Worm (Caenorhabditis elegans): ENCODE data around the gene lips-10.

- no peak for TF ChIP-seq elt-1 (tag; optimal IDR thresholded peaks at IDR 0.05)
- no peak for TF ChIP-seq nfya-1 (tag; optimal IDR thresholded peaks at IDR 0.05; ENCODE audit: insufficient read depth)
- TF ChIP-seq mml-1 (tag; optimal IDR thresholded peaks at IDR 0.05) = no peak
- no peak for TF ChIP-seq ceh-82 (tag; optimal IDR thresholded peaks at IDR 0.05)
- no peak for TF ChIP-seq ceh-28 (tag; optimal IDR thresholded peaks at IDR 0.05)
- no peak for TF ChIP-seq skn-1 (tag; optimal IDR thresholded peaks at IDR 0.05)
- TF ChIP-seq nhr-28 (tag; optimal IDR thresholded peaks at IDR 0.05) = no peak
- no peak for TF ChIP-seq nhr-237 (tag; optimal IDR thresholded peaks at IDR 0.05)
- TF ChIP-seq ZK546.5 (tag; optimal IDR thresholded peaks at IDR 0.05) = no peak
- TF ChIP-seq nhr-12 (tag; optimal IDR thresholded peaks at IDR 0.05) = no peak
- TF ChIP-seq unc-39 (tag; optimal IDR thresholded peaks at IDR 0.05) = no peak
- no peak for TF ChIP-seq ztf-4 (tag; optimal IDR thresholded peaks at IDR 0.05)
- peak; percentile 70 for TF ChIP-seq pqm-1 (tag; optimal IDR thresholded peaks at IDR 0.05)
Observed at ce11 chrII:8412935-8413334, 26.0 kb upstream of the lips-10 start.

Measured in whole organism, L3 larva.